Worm (Caenorhabditis elegans): ENCODE results near the gene C05D12.5.

The C05D12.5 gene

DNA sequence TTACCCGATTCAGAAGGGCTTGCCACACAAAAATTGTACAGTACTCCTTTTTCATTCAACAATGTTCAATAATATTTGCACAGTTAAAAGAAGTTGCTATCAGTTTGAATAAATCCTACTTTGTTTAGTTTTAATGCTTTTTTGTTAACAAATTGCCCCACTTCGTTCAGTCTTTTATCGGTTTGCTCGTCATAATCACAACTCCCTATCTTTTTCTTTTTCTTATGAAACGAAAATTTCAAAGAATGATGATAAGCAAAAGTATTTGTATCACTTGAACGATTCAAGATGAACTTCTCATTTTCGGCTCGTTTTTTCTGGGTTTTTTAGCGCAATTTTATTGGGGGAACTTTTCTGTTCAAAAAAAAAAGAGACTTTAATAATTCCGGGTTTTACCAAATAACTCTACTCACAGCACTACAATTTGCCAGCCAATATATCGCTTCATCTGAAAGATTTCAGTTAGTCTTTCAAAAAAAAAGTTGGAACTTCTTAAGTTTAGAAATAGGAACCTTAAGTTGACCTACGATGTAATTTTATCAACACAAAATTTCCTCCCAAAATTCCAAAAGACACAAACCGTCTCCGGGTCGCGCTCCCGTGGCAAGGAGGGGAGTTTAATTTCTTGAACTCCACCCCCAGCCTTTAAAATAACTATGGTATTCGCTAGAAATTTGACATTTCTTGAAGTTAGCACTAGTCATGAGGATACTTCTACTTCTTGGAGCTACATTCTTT, 9.3 kb upstream of the C05D12.5 start, which contains the start of gene C05D12.3 (continued):
- TF ChIP-seq pqm-1 (tag; optimal IDR thresholded peaks at IDR 0.05) (peak; percentile 79), dve-1 (tag; optimal IDR thresholded peaks at IDR 0.05; ENCODE audit: insufficient read depth) (peak; percentile 47), zip-11 (GFP tag; IDR thresholded peaks at IDR 0.05) (no peak), ctbp-1 (GFP tag; IDR thresholded peaks at IDR 0.05) (no peak), daf-16 (GFP tag; optimal IDR thresholded peaks at IDR 0.05) (no peak), daf-16 (tag; optimal IDR thresholded peaks at IDR 0.05) (peak; percentile 24)

DNA sequence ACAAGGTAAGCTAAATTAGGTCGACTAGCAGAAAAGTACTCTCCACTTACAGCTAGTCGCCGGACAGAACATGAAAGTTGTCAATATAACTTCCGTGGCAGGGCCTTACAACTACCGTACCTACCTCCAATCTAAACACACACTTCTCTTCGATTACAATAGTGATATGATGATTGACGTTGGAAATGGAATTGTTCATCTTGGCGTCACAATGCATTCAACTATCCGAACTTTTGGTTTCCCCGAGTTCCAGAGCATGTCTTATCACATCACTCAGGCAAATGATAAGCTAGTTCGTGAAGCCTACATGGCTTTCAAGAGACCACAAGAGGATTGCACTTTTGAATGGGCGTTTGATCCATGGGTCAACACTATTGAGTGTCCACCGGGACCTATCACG, 6.7 kb upstream of the C05D12.5 start:
- TF ChIP-seq R02D3.7 (tag; optimal IDR thresholded peaks at IDR 0.05) (no peak), hlh-11 (tag; optimal IDR thresholded peaks at IDR 0.05) (peak; percentile 14), aha-1 (tag) (peak; percentile 9), dmd-6 (GFP tag; IDR thresholded peaks at IDR 0.05) (peak; percentile 90)

DNA sequence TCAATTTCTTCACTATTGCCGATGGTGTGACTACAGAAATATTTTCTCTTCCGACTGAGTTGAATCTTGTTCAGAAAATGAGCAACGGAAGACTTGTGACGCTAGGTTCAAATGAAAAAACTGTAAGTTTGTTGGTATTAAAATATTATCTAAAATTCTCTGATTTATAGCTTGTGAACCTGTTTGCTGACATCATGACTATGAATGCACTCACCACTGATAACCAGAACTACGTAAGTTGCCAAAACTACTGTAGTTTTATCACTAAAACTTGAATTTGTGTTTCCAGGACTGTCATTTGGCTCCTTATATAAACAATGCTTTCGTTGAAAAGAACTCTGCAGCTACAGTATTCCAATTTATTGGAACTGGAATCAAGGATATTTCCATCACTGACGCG, 5.4 kb upstream of the C05D12.5 start:
- TF ChIP-seq dmd-6 (GFP tag; IDR thresholded peaks at IDR 0.05) (peak; percentile 52), vab-7 (GFP tag; IDR thresholded peaks at IDR 0.05) (no peak), php-3 (GFP tag; IDR thresholded peaks at IDR 0.05) (no peak), lin-29 (GFP tag; IDR thresholded peaks at IDR 0.05) (no peak), unc-130 (GFP tag; optimal IDR thresholded peaks at IDR 0.05) (no peak), daf-12 (tag; optimal IDR thresholded peaks at IDR 0.05) (no peak), ztf-11 (tag; optimal IDR thresholded peaks at IDR 0.05) (no peak), fos-1 (tag; optimal IDR thresholded peaks at IDR 0.05) (no peak), mep-1 (tag; optimal IDR thresholded peaks at IDR 0.05) (no peak), ceh-28 (tag; optimal IDR thresholded peaks at IDR 0.05) (no peak), zip-11 (GFP tag; IDR thresholded peaks at IDR 0.05) (no peak), nhr-28 (tag; optimal IDR thresholded peaks at IDR 0.05) (peak; percentile 46), zip-2 (tag; optimal IDR thresholded peaks at IDR 0.05) (no peak), nhr-11 (tag; optimal IDR thresholded peaks at IDR 0.05) (no peak), ceh-62 (tag; optimal IDR thresholded peaks at IDR 0.05) (no peak), pqm-1 (tag; optimal IDR thresholded peaks at IDR 0.05) (peak; percentile 46), F37D6.2 (tag; optimal IDR thresholded peaks at IDR 0.05) (no peak), hlh-30 (tag; optimal IDR thresholded peaks at IDR 0.05; ENCODE audit: insufficient read depth) (no peak), hlh-11 (tag; optimal IDR thresholded peaks at IDR 0.05) (peak; percentile 5), spr-1 (tag; optimal IDR thresholded peaks at IDR 0.05) (no peak), tra-1 (GFP tag; IDR thresholded peaks at IDR 0.05) (no peak), Y48G9A.11 (GFP tag; IDR thresholded peaks at IDR 0.05) (no peak)

DNA sequence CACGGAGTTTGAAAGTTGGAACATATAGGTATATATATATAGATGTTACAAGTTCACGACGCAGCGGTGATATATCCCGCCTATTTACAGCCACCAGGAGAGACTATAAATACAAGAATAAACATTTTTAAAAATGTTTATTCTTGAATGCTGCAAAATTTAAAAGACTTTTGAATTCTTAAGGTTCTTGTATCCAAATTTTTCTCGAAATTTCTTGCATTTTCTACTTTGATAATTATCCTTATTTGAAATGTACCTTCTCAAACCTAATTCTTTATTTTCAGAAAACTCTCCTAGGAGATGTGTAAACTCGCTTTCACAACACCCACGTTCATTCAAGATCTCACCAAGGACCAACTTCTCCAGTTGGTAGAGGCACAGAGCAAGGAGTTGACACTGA, 2.5 kb upstream of the C05D12.5 start, which contains the start of gene C05D12.4:
TSS of gene C05D12.4 (plus strand) at position 301 of the 400 bp plus-strand sequence.
- TF ChIP-seq hlh-11 (tag; optimal IDR thresholded peaks at IDR 0.05): no peak
- no peak for TF ChIP-seq aly-2 (tag; optimal IDR thresholded peaks at IDR 0.05)
- peak; percentile 3 for TF ChIP-seq aha-1 (tag)
- no peak for TF ChIP-seq Y5F2A.4 (GFP tag; optimal IDR thresholded peaks at IDR 0.05)
- TF ChIP-seq egl-27 (tag; optimal IDR thresholded peaks at IDR 0.05): no peak

DNA sequence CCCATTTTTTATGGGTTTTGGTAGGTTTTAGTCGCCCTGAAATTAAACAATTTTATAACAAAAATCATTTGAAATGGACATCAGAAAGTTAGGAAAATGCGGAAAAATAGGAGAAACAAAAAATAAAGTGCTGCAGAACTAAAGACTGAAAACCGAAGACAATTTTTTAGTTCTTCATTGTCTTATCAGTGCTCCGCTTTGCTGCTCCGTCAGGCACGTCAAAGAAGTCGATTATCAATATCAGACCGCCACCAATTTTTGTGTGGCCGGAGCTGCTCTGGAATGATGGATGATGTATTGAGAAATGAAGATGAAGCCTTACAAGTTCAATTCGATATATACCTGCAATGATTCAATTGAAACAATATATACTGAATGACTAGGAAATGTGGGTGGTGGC, 4.4 kb downstream of the C05D12.5 start, which contains the start of gene vha-6:
TSS of gene vha-6 (minus strand) at position 36 of the 400 bp plus-strand sequence.
- TF ChIP-seq lin-38 (GFP tag; IDR thresholded peaks at IDR 0.05): no peak
- TF ChIP-seq nhr-42 (GFP tag; IDR thresholded peaks at IDR 0.05): no peak
- TF ChIP-seq F37D6.2 (tag; optimal IDR thresholded peaks at IDR 0.05): no peak
- TF ChIP-seq nhr-41 (GFP tag; IDR thresholded peaks at IDR 0.05): no peak
- TF ChIP-seq daf-16 (GFP tag; optimal IDR thresholded peaks at IDR 0.05): no peak
- TF ChIP-seq daf-16 (tag; optimal IDR thresholded peaks at IDR 0.05): peak; percentile 50
- TF ChIP-seq lim-7 (GFP tag; IDR thresholded peaks at IDR 0.05): no peak
- no peak for TF ChIP-seq duxl-1 (tag; optimal IDR thresholded peaks at IDR 0.05; ENCODE audit: poor library complexity)
- TF ChIP-seq mdt-29 (GFP tag; IDR thresholded peaks at IDR 0.05): no peak
- no peak for TF ChIP-seq jun-1 (tag; optimal IDR thresholded peaks at IDR 0.05)
- TF ChIP-seq dmd-6 (GFP tag; IDR thresholded peaks at IDR 0.05): peak; percentile 67
- peak; percentile 54 for TF ChIP-seq hlh-11 (tag; optimal IDR thresholded peaks at IDR 0.05)
- TF ChIP-seq ceh-20 (GFP tag; IDR thresholded peaks at IDR 0.05): no peak
- no peak for TF ChIP-seq unc-62 (GFP tag; optimal IDR thresholded peaks at IDR 0.05 in 1 of 2)
- TF ChIP-seq unc-62 (tag; optimal IDR thresholded peaks at IDR 0.05): no peak
- TF ChIP-seq nhr-77 (tag; optimal IDR thresholded peaks at IDR 0.05): peak; percentile 48
- no peak for TF ChIP-seq ceh-62 (tag; optimal IDR thresholded peaks at IDR 0.05)
- no peak for TF ChIP-seq ceh-28 (tag; optimal IDR thresholded peaks at IDR 0.05)
- TF ChIP-seq nhr-76 (tag; optimal IDR thresholded peaks at IDR 0.05): no peak
- TF ChIP-seq mdl-1 (tag; optimal IDR thresholded peaks at IDR 0.05): no peak
- peak; percentile 39 for TF ChIP-seq dve-1 (tag; optimal IDR thresholded peaks at IDR 0.05; ENCODE audit: insufficient read depth)
- no peak for TF ChIP-seq aly-2 (tag; optimal IDR thresholded peaks at IDR 0.05)
- TF ChIP-seq unc-130 (GFP tag; optimal IDR thresholded peaks at IDR 0.05): no peak
